Worm (Caenorhabditis elegans) whole organism, L2 larva: Measurements from ENCODE around the gene col-184.
"Not testable (repeated sequence)": the region's sequence is repeated elsewhere in the genome, so short reads cannot be mapped to it uniquely, and the experiment has no call there.

Experiments used
- ceh-82 ChIP-seq: fragments of 150-350 bp; optimal IDR thresholded peaks from 2 replicates; lab custom pipeline; 2014; ENCODE audit warnings: missing biosample characterization, missing genetic modification characterization
- fos-1 ChIP-seq: fragments of 150-350 bp; optimal IDR thresholded peaks from 2 replicates; lab custom pipeline; 2014; ENCODE audit warnings: missing biosample characterization, missing genetic modification characterization
- lin-13 ChIP-seq: fragments of 150-350 bp; optimal IDR thresholded peaks from 2 replicates; lab custom pipeline; 2014; ENCODE audit warnings: missing biosample characterization, missing genetic modification reagents, missing genetic modification characterization
- nhr-10 ChIP-seq: sonication (generic microtip); optimal IDR thresholded peaks from 2 replicates; lab custom pipeline; 2017; ENCODE audit warnings: missing biosample characterization, missing genetic modification characterization
- nhr-21 ChIP-seq: fragments of 150-350 bp; optimal IDR thresholded peaks from 2 replicates; lab custom pipeline; 2014; ENCODE audit warnings: missing biosample characterization, missing genetic modification characterization
- peb-1 ChIP-seq: fragments of 150-350 bp; optimal IDR thresholded peaks from 2 replicates; lab custom pipeline; 2014; ENCODE audit warnings: missing biosample characterization, missing genetic modification characterization
- sem-4 ChIP-seq: fragments of 150-350 bp; optimal IDR thresholded peaks from 2 replicates; lab custom pipeline; 2014; ENCODE audit warnings: missing biosample characterization, missing genetic modification reagents, missing genetic modification characterization
- sma-3 ChIP-seq: sonication (generic microtip); optimal IDR thresholded peaks from 2 replicates; lab custom pipeline; 2016; ENCODE audit warnings: missing genetic modification reagents, missing genetic modification characterization, missing compliant biosample characterization
- zag-1 ChIP-seq: fragments of 150-350 bp; optimal IDR thresholded peaks from 2 replicates; lab custom pipeline; 2014; ENCODE audit warnings: missing biosample characterization, missing genetic modification characterization
- ztf-11 ChIP-seq: sonication (generic microtip); optimal IDR thresholded peaks from 2 replicates; lab custom pipeline; 2017; ENCODE audit warnings: missing biosample characterization, missing genetic modification characterization

ce11 chrX:13448665-13449099 lies 20.6 kb upstream of the col-184 start:
- TF ChIP-seq lin-13 (GFP tag; lab: Kevin White, UChicago) (peak; percentile 47), zag-1 (tag; lab: Kevin White, UChicago) (peak; percentile 51), sma-3 (GFP tag; lab: Kevin White, UChicago) (peak; percentile 71), fos-1 (tag; lab: Kevin White, UChicago) (peak; percentile 42), nhr-21 (tag; lab: Kevin White, UChicago) (peak; percentile 70)
- not testable (repeated sequence) for TF ChIP-seq ztf-11 (tag; lab: Kevin White, UChicago); peb-1 (tag; lab: Kevin White, UChicago); ceh-82; sem-4 (tag; lab: Kevin White, UChicago); nhr-10 (tag; lab: Kevin White, UChicago)
